Fruit fly (Drosophila melanogaster): ENCODE data around the gene bond.
A peak's percentile ranks its signal among the peaks of the same experiment; 100 is the strongest.

Gene bond

DNA sequence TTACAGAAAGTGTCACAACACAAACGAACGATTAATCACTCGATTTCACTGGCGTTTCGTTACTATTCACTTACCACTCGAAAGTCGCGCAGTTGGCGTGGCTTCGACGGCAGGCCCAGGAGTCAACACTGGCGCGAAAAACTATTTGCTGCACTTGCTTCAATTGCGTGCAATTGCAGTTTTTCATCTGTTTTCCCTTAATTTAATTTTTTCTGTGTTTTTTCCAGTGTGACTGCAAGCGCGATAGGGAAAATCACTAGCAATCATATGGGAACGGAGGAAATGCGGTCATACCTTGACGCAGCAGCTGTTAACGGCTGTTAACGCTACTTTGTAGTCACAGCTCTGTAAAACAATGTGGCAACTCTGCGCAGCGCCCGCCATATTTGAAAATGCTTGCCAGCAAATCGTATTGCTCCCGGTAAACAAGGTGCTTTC lies 2.9 kb upstream of the bond start, which contains the start of gene AdipoR (continued):
- TF ChIP-seq CG8388 (GFP tag; optimal IDR thresholded peaks at IDR 0.05): peak; percentile 2
- TF ChIP-seq CG42726 (GFP tag; IDR thresholded peaks at IDR 0.05; ENCODE audit: partially characterized antibody): no peak
- no peak for TF ChIP-seq Eip74EF (GFP tag; optimal IDR thresholded peaks at IDR 0.05)
- no peak for TF ChIP-seq CG8290 (GFP tag; optimal IDR thresholded peaks at IDR 0.05)
- peak in 1 of 2 experiments; percentile 64 for TF ChIP-seq CG8290 (tag; optimal IDR thresholded peaks at IDR 0.05)
- peak; percentile 51 for TF ChIP-seq CG33213 (GFP tag; optimal IDR thresholded peaks at IDR 0.05)
- peak; percentile 91 for TF ChIP-seq CG4617 (GFP tag; optimal IDR thresholded peaks at IDR 0.05; ENCODE audit: borderline replicate concordance)
- TF ChIP-seq trem (tag; optimal IDR thresholded peaks at IDR 0.05): peak; percentile 77
- TF ChIP-seq CG8765 (GFP tag; IDR thresholded peaks at IDR 0.05): no peak
- TF ChIP-seq CG31224 (GFP tag; IDR thresholded peaks at IDR 0.05): no peak
- peak; percentile 51 for TF ChIP-seq Dref (GFP tag; IDR thresholded peaks at IDR 0.05)
- no peak for TF ChIP-seq Sox102F (GFP tag; optimal IDR thresholded peaks at IDR 0.05)
- peak; percentile 34 for TF ChIP-seq CoRest (tag; optimal IDR thresholded peaks at IDR 0.05)
- peak; percentile 97 for TF ChIP-seq Dp (GFP tag; optimal IDR thresholded peaks at IDR 0.05)
- peak; percentile 25 for TF ChIP-seq unpg (GFP tag; optimal IDR thresholded peaks at IDR 0.05)
- TF ChIP-seq grau (tag; optimal IDR thresholded peaks at IDR 0.05): peak; percentile 21
- no peak for TF ChIP-seq tup (GFP tag; optimal IDR thresholded peaks at IDR 0.05)
- peak; percentile 69 for TF ChIP-seq phol (tag; optimal IDR thresholded peaks at IDR 0.05)
- TF ChIP-seq Usf (GFP tag; optimal IDR thresholded peaks at IDR 0.05): no peak
- peak; percentile 84 for TF ChIP-seq CG17186 (GFP tag; optimal IDR thresholded peaks at IDR 0.05)
- peak; percentile 28; the same call in 1 of the 2 replicates for TF ChIP-seq onecut (GFP tag; IDR thresholded peaks at IDR 0.05)
- TF ChIP-seq CG10209 (GFP tag; optimal IDR thresholded peaks at IDR 0.05): no peak
- TF ChIP-seq stc (GFP tag; IDR thresholded peaks at IDR 0.05): no peak
- TF ChIP-seq Hmr (GFP tag; optimal IDR thresholded peaks at IDR 0.05): peak; percentile 31
- peak; percentile 6 for TF ChIP-seq pum (GFP tag; optimal IDR thresholded peaks at IDR 0.05)
- no peak for TF ChIP-seq CG4854 (GFP tag; optimal IDR thresholded peaks at IDR 0.05)
- no peak for TF ChIP-seq CG32532 (GFP tag; IDR thresholded peaks at IDR 0.05)
- TF ChIP-seq exex (tag; optimal IDR thresholded peaks at IDR 0.05): peak; percentile 24
- TF ChIP-seq ci (GFP tag; IDR thresholded peaks at IDR 0.05): peak; percentile 65
- TF ChIP-seq CG15073 (GFP tag; optimal IDR thresholded peaks at IDR 0.05): no peak
- TF ChIP-seq lilli (GFP tag; optimal IDR thresholded peaks at IDR 0.05): peak; percentile 36
- no peak for TF ChIP-seq CG2875 (GFP tag; optimal IDR thresholded peaks at IDR 0.05)
- peak; percentile 33 for TF ChIP-seq dm (GFP tag; optimal IDR thresholded peaks at IDR 0.05)
- TF ChIP-seq MESR4 (GFP tag; optimal IDR thresholded peaks at IDR 0.05): peak; percentile 93
- TF ChIP-seq Vsx1 (GFP tag; optimal IDR thresholded peaks at IDR 0.05): no peak
- TF ChIP-seq ewg (GFP tag; optimal IDR thresholded peaks at IDR 0.05): peak; percentile 62
- no peak for TF ChIP-seq dmrt99B (tag; optimal IDR thresholded peaks at IDR 0.05)
- TF ChIP-seq CG2120 (GFP tag; optimal IDR thresholded peaks at IDR 0.05): peak; percentile 40
- peak; percentile 57 for TF ChIP-seq CG17829 (tag; optimal IDR thresholded peaks at IDR 0.05)
- peak; percentile 18 for TF ChIP-seq CG2678 (tag; optimal IDR thresholded peaks at IDR 0.05)
- peak; percentile 34 for TF ChIP-seq CG12155 (GFP tag; optimal IDR thresholded peaks at IDR 0.05)
- no peak for TF ChIP-seq pan (optimal IDR thresholded peaks at IDR 0.05)
- TF ChIP-seq pan (GFP tag; optimal IDR thresholded peaks at IDR 0.05 in 1 of 2, IDR thresholded peaks at IDR 0.05 in 1 of 2): peak in 1 of 2 experiments; percentile 18
- TF ChIP-seq Blimp-1 (GFP tag; optimal IDR thresholded peaks at IDR 0.05): peak; percentile 27
- no peak for TF ChIP-seq CG4707 (GFP tag; optimal IDR thresholded peaks at IDR 0.05)
- TF ChIP-seq ato (GFP tag; IDR thresholded peaks at IDR 0.05; ENCODE audit: partially characterized antibody): 0 out of 2 replicates have a peak, but pooled peaks have one; percentile 41
- TF ChIP-seq CG12071 (GFP tag; optimal IDR thresholded peaks at IDR 0.05): no peak
- no peak for TF ChIP-seq CG16813 (GFP tag; IDR thresholded peaks at IDR 0.05; ENCODE audit: partially characterized antibody)
- peak; percentile 49 for TF ChIP-seq her (GFP tag; optimal IDR thresholded peaks at IDR 0.05)
- TF ChIP-seq CG12391 (tag; optimal IDR thresholded peaks at IDR 0.05): peak; percentile 35

All from whole organism, embryonic.